Worm (Caenorhabditis elegans) whole organism, midembryonic: ENCODE measurements around the gene Y49F6A.12.

ENCODE experiments used
- klf-2 ChIP-seq: fragments of 200-800 bp; sonication (Bioruptor generic); conservative IDR thresholded peaks from 2 replicates; pipeline ENCODE4 v1.3.6; 2022; ENCODE audit warnings: missing genetic modification reagents, missing genetic modification characterization, missing compliant biosample characterization
- med-1 ChIP-seq: sonication (generic microtip); optimal IDR thresholded peaks from 2 replicates; lab custom pipeline; 2017; ENCODE audit warnings: missing genetic modification characterization, mild to moderate bottlenecking, missing compliant biosample characterization, antibody characterized with exemption, missing genetic modification reagents; ENCODE audit not compliant: insufficient read depth
- ztf-23 ChIP-seq: fragments of 200-800 bp; sonication (Bioruptor generic); IDR thresholded peaks from 2 replicates; pipeline ENCODE4 v1.3.6; 2022; ENCODE audit warnings: missing genetic modification reagents, missing genetic modification characterization, missing compliant biosample characterization
- ztf-29 ChIP-seq: fragments of 200-800 bp; sonication (Bioruptor generic); IDR thresholded peaks from 2 replicates; pipeline ENCODE4 v1.3.6; 2022; ENCODE audit warnings: missing genetic modification reagents, missing genetic modification characterization, missing compliant biosample characterization

DNA sequence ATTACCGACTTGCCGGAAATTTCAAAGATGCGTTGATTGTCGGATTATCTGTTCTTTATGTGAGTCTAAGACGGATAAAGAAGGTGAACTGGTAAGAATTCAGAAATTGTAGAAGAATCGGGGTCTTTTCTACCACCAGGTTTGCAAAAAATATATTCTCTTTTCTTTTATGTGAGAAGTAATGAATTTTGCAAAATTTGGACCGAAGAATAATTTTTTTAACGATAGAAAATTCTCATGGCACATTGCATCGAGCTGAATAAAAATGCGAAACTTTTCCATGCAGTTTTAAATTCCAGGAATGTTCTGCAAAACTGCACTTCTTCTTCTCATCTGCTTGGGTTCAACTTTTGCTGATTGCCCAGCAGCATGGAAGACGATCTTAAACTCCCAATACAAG is 22.2 kb upstream of the Y49F6A.12 start, which contains the start of gene clec-130:
- no peak for TF ChIP-seq ztf-23 (GFP tag; lab: Robert Waterston, UW)
- no peak for TF ChIP-seq ztf-29 (GFP tag; lab: Robert Waterston, UW)
- TF ChIP-seq med-1 (GFP tag; lab: Kevin White, UChicago), result no peak
- TF ChIP-seq klf-2, result no peak
